Worm (Caenorhabditis elegans) whole organism, L3 larva: ENCODE measurements around the gene C34F11.8.

Experiments used
- aly-2 ChIP-seq: fragments of 150-350 bp; optimal IDR thresholded peaks from 2 replicates; lab custom pipeline; 2014; ENCODE audit warnings: missing biosample characterization, missing genetic modification characterization
- ama-1 ChIP-seq: fragments of 150-350 bp; optimal IDR thresholded peaks from 2 replicates; lab custom pipeline; 2018
- ceh-28 ChIP-seq: fragments of 150-350 bp; optimal IDR thresholded peaks from 2 replicates; lab custom pipeline; 2014; ENCODE audit warnings: missing biosample characterization, missing genetic modification reagents, missing genetic modification characterization
- ceh-82 ChIP-seq: fragments of 150-350 bp; optimal IDR thresholded peaks from 2 replicates; lab custom pipeline; 2014; ENCODE audit warnings: missing biosample characterization, missing genetic modification characterization
- ceh-9 ChIP-seq: sonication (generic microtip); optimal IDR thresholded peaks from 2 replicates; lab custom pipeline; 2018; ENCODE audit warnings: missing biosample characterization, missing genetic modification characterization
- daf-12 ChIP-seq: fragments of 150-350 bp; optimal IDR thresholded peaks from 2 replicates; lab custom pipeline; 2014; ENCODE audit warnings: missing biosample characterization, missing genetic modification reagents, missing genetic modification characterization
- egl-27 ChIP-seq: sonication (generic microtip); optimal IDR thresholded peaks from 4 replicates; lab custom pipeline; 2017; ENCODE audit warnings: missing biosample characterization, missing genetic modification reagents, missing genetic modification characterization
- egl-5 ChIP-seq: fragments of 150-350 bp; optimal IDR thresholded peaks from 2 replicates; lab custom pipeline; 2017; ENCODE audit warnings: missing biosample characterization, missing genetic modification reagents, missing genetic modification characterization, inconsistent platforms
- elt-1 ChIP-seq: fragments of 150-350 bp; optimal IDR thresholded peaks from 2 replicates; lab custom pipeline; 2014; ENCODE audit warnings: missing biosample characterization, missing genetic modification characterization
- elt-2 ChIP-seq: sonication (generic microtip); optimal IDR thresholded peaks from 2 replicates; lab custom pipeline; 2016; ENCODE audit warnings: missing genetic modification reagents, mild to moderate bottlenecking, missing genetic modification characterization, missing compliant biosample characterization
- elt-3 ChIP-seq, 3 experiments: fragments of 150-350 bp in 1 of 3; sonication (generic microtip) in 2 of 3; optimal IDR thresholded peaks; 2 replicates in 2 of 3; 4 replicates in 1 of 3; lab custom pipeline; 2014 to 2017; ENCODE audit warnings: missing biosample characterization in 3 of 3, missing genetic modification characterization in 3 of 3
- eor-1 ChIP-seq, 2 experiments: fragments of 150-350 bp; optimal IDR thresholded peaks; 2 replicates each; lab custom pipeline; 2014 to 2018; ENCODE audit warnings: missing biosample characterization in 2 of 2, missing genetic modification characterization in 2 of 2
- fkh-10 ChIP-seq: sonication (generic microtip); optimal IDR thresholded peaks from 2 replicates; lab custom pipeline; 2017; ENCODE audit warnings: missing biosample characterization, missing genetic modification reagents, missing genetic modification characterization
- fkh-2 ChIP-seq: fragments of 150-350 bp; optimal IDR thresholded peaks from 2 replicates; lab custom pipeline; 2014; ENCODE audit warnings: missing biosample characterization, missing genetic modification reagents, missing genetic modification characterization
- jun-1 ChIP-seq: fragments of 150-350 bp; optimal IDR thresholded peaks from 2 replicates; lab custom pipeline; 2014; ENCODE audit warnings: missing biosample characterization, missing genetic modification reagents, missing genetic modification characterization
- lin-15B ChIP-seq: fragments of 150-350 bp; optimal IDR thresholded peaks from 2 replicates; lab custom pipeline; 2014; ENCODE audit warnings: missing biosample characterization, missing genetic modification characterization
- lsy-12 ChIP-seq: sonication (generic microtip); optimal IDR thresholded peaks from 2 replicates; lab custom pipeline; 2016; ENCODE audit warnings: mild to moderate bottlenecking, missing genetic modification characterization, missing compliant biosample characterization
- mdl-1 ChIP-seq: fragments of 150-350 bp; optimal IDR thresholded peaks from 2 replicates; lab custom pipeline; 2014; ENCODE audit warnings: missing biosample characterization, missing genetic modification characterization
- nfya-1 ChIP-seq: sonication (generic microtip); optimal IDR thresholded peaks from 2 replicates; lab custom pipeline; 2017; ENCODE audit warnings: missing genetic modification characterization, mild to moderate bottlenecking, missing compliant biosample characterization, antibody characterized with exemption, moderate library complexity; ENCODE audit not compliant: insufficient read depth
- nhr-11 ChIP-seq: fragments of 150-350 bp; optimal IDR thresholded peaks from 2 replicates; lab custom pipeline; 2014; ENCODE audit warnings: missing biosample characterization, missing genetic modification characterization
- nhr-12 ChIP-seq: fragments of 150-350 bp; optimal IDR thresholded peaks from 2 replicates; lab custom pipeline; 2014; ENCODE audit warnings: missing biosample characterization, missing genetic modification characterization
- nhr-25 ChIP-seq: sonication (generic microtip); optimal IDR thresholded peaks from 2 replicates; lab custom pipeline; 2017; ENCODE audit warnings: missing biosample characterization, missing genetic modification characterization
- nhr-28 ChIP-seq: fragments of 150-350 bp; optimal IDR thresholded peaks from 2 replicates; lab custom pipeline; 2014; ENCODE audit warnings: missing biosample characterization, missing genetic modification characterization
- nhr-43 ChIP-seq: sonication (generic microtip); optimal IDR thresholded peaks from 2 replicates; lab custom pipeline; 2016; ENCODE audit warnings: mild to moderate bottlenecking, missing genetic modification characterization, missing compliant biosample characterization; ENCODE audit not compliant: poor library complexity, severe bottlenecking
- nhr-76 ChIP-seq: fragments of 150-350 bp; sonication (generic microtip); optimal IDR thresholded peaks from 5 replicates; lab custom pipeline; 2014; ENCODE audit warnings: missing biosample characterization, missing genetic modification characterization
- nhr-77 ChIP-seq: fragments of 150-350 bp; optimal IDR thresholded peaks from 2 replicates; lab custom pipeline; 2014; ENCODE audit warnings: missing biosample characterization, missing genetic modification characterization
- pha-4 ChIP-seq: fragments of 150-350 bp; optimal IDR thresholded peaks from 2 replicates; lab custom pipeline; 2014; ENCODE audit warnings: missing biosample characterization, missing genetic modification reagents, missing genetic modification characterization
- pqm-1 ChIP-seq: fragments of 150-350 bp; optimal IDR thresholded peaks from 2 replicates; lab custom pipeline; 2017; ENCODE audit warnings: missing biosample characterization, missing genetic modification characterization, inconsistent platforms
- snpc-4 ChIP-seq: fragments of 150-350 bp; optimal IDR thresholded peaks from 2 replicates; lab custom pipeline; 2014; ENCODE audit warnings: missing biosample characterization, missing genetic modification characterization
- unc-39 ChIP-seq: sonication (generic microtip); optimal IDR thresholded peaks from 4 replicates; lab custom pipeline; 2017; ENCODE audit warnings: missing biosample characterization, missing genetic modification characterization

C34F11.8 gene

ce11 chrII:5235758-5236157 is 25.0 kb upstream of the C34F11.8 start, which contains the start of gene pho-1:
pho-1 (minus strand) TSS chrII:5235846.
- TF ChIP-seq daf-12 (tag; lab: Kevin White, UChicago): no peak
- no peak for TF ChIP-seq nhr-28 (tag; lab: Kevin White, UChicago)
- no peak for TF ChIP-seq elt-1 (tag; lab: Kevin White, UChicago)
- TF ChIP-seq elt-2 (tag; lab: Kevin White, UChicago): peak; percentile 85
- TF ChIP-seq pqm-1 (tag; lab: Kevin White, UChicago): peak; percentile 49

ce11 chrII:5234728-5235127 is 24.0 kb upstream of the C34F11.8 start:
- no peak for TF ChIP-seq unc-39 (tag; lab: Kevin White, UChicago)
- peak; percentile 84 for TF ChIP-seq elt-2 (tag; lab: Kevin White, UChicago)
- no peak for TF ChIP-seq mdl-1 (tag; lab: Kevin White, UChicago)
- TF ChIP-seq nhr-11 (tag; lab: Kevin White, UChicago): no peak
- TF ChIP-seq pqm-1 (tag; lab: Kevin White, UChicago): peak; percentile 57

- no peak for TF ChIP-seq nhr-77 (tag; lab: Kevin White, UChicago)
- no peak for TF ChIP-seq lin-15B
- no peak for TF ChIP-seq unc-39 (tag; lab: Kevin White, UChicago)
- no peak for TF ChIP-seq nhr-25
Measured at ce11 chrII:5231111-5231510, 20.3 kb upstream of the C34F11.8 start, which contains the start of gene EGAP2.1. EGAP2.1 (plus strand) TSS chrII:5231411.

- no peak for TF ChIP-seq elt-3 (tag; optimal IDR thresholded peaks at IDR 0.05; lab: Kevin White, UChicago)
- TF ChIP-seq nhr-43 (tag; lab: Kevin White, UChicago): no peak
- no peak for TF ChIP-seq pqm-1 (tag; lab: Kevin White, UChicago)
- no peak for TF ChIP-seq fkh-10 (GFP tag; lab: Kevin White, UChicago)
- TF ChIP-seq nhr-76 (tag; lab: Kevin White, UChicago): no peak
- TF ChIP-seq ama-1: no peak
- no peak for TF ChIP-seq eor-1 (tag; optimal IDR thresholded peaks at IDR 0.05; lab: Kevin White, UChicago)
- no peak for TF ChIP-seq snpc-4 (tag; lab: Kevin White, UChicago)
Measured at ce11 chrII:5229596-5229995, 18.8 kb upstream of the C34F11.8 start, which contains the start of gene EGAP2.2. EGAP2.2 (plus strand) TSS chrII:5229896.

- TF ChIP-seq fkh-2 (no peak), ceh-82 (no peak), elt-2 (tag; lab: Kevin White, UChicago) (no peak), nhr-43 (tag; lab: Kevin White, UChicago) (no peak), egl-27 (tag; lab: Kevin White, UChicago) (no peak), lsy-12 (tag; lab: Kevin White, UChicago) (no peak), mdl-1 (tag; lab: Kevin White, UChicago) (no peak), aly-2 (no peak), egl-5 (tag; lab: Kevin White, UChicago) (no peak), nhr-11 (tag; lab: Kevin White, UChicago) (no peak), elt-1 (tag; lab: Kevin White, UChicago) (no peak)
Measured at ce11 chrII:5228662-5229061, 17.9 kb upstream of the C34F11.8 start.

ce11 chrII:5227768-5228167 is 17.0 kb upstream of the C34F11.8 start:
- TF ChIP-seq pqm-1 (tag; lab: Kevin White, UChicago): peak; percentile 25
- TF ChIP-seq lin-15B: no peak
- no peak for TF ChIP-seq nhr-76 (tag; lab: Kevin White, UChicago)
- peak; percentile 50 for TF ChIP-seq ceh-28
- TF ChIP-seq elt-2 (tag; lab: Kevin White, UChicago): peak; percentile 91
- no peak for TF ChIP-seq ceh-9 (tag; lab: Kevin White, UChicago)
- peak; percentile 82 for TF ChIP-seq pha-4 (tag; lab: Kevin White, UChicago)
- no peak for TF ChIP-seq nhr-12 (tag; lab: Kevin White, UChicago)
- peak; percentile 11 for TF ChIP-seq jun-1 (tag; lab: Kevin White, UChicago)
- peak; percentile 26 for TF ChIP-seq nfya-1 (tag; lab: Kevin White, UChicago)
- no peak for TF ChIP-seq ama-1
- TF ChIP-seq, all 47 proteins: peak for 6
